Worm (Caenorhabditis elegans): Measurements from ENCODE around the gene F44E2.7.

Gene F44E2.7

ce11 chrIII:8885150-8885549, 36.9 kb upstream of the F44E2.7 start, which contains the start of gene svop-1:
Gene svop-1, minus strand, starts transcription at chrIII:8885488.
- TF ChIP-seq lin-39 (tag; optimal IDR thresholded peaks at IDR 0.05) (no peak), ceh-82 (tag; optimal IDR thresholded peaks at IDR 0.05) (no peak), lin-15B (tag; optimal IDR thresholded peaks at IDR 0.05) (no peak), mdl-1 (tag; optimal IDR thresholded peaks at IDR 0.05) (no peak), ceh-20 (GFP tag; IDR thresholded peaks at IDR 0.05) (no peak), unc-62 (GFP tag; optimal IDR thresholded peaks at IDR 0.05 in 1 of 2) (peak in 1 of 2 experiments; percentile 7), unc-62 (tag; optimal IDR thresholded peaks at IDR 0.05) (no peak)

ce11 chrIII:8882333-8882732, 34.1 kb upstream of the F44E2.7 start:
- TF ChIP-seq aha-1 (tag) (peak; percentile 55), arid-1 (GFP tag; conservative IDR thresholded peaks at IDR 0.05) (no peak), unc-62 (GFP tag; optimal IDR thresholded peaks at IDR 0.05 in 1 of 2) (peak in 1 of 2 experiments; percentile 74), unc-62 (tag; optimal IDR thresholded peaks at IDR 0.05) (no peak), jun-1 (tag; optimal IDR thresholded peaks at IDR 0.05) (no peak), zip-11 (GFP tag; IDR thresholded peaks at IDR 0.05) (no peak)

- TF ChIP-seq T20F7.1 (GFP tag; optimal IDR thresholded peaks at IDR 0.05) (peak; percentile 7), mxl-3 (GFP tag; optimal IDR thresholded peaks at IDR 0.05) (no peak), dve-1 (tag; optimal IDR thresholded peaks at IDR 0.05; ENCODE audit: insufficient read depth) (peak; percentile 73), dmd-6 (GFP tag; IDR thresholded peaks at IDR 0.05) (peak; percentile 87), hif-1 (tag; optimal IDR thresholded peaks at IDR 0.05) (peak in 1 of 2 experiments; percentile 47), lin-15B (tag; optimal IDR thresholded peaks at IDR 0.05) (no peak), php-3 (GFP tag; IDR thresholded peaks at IDR 0.05) (peak; percentile 35; the same call in 1 of the 2 replicates), hlh-30 (tag; optimal IDR thresholded peaks at IDR 0.05; ENCODE audit: insufficient read depth) (peak; percentile 29), pqm-1 (tag; optimal IDR thresholded peaks at IDR 0.05) (peak; percentile 78), fos-1 (tag; optimal IDR thresholded peaks at IDR 0.05) (no peak), aha-1 (tag) (peak; percentile 26), ces-1 (GFP tag; optimal IDR thresholded peaks at IDR 0.05) (no peak), mep-1 (tag; optimal IDR thresholded peaks at IDR 0.05) (peak; percentile 43), egl-27 (tag; optimal IDR thresholded peaks at IDR 0.05) (no peak), nhr-77 (tag; optimal IDR thresholded peaks at IDR 0.05) (peak; percentile 83), arid-1 (GFP tag; conservative IDR thresholded peaks at IDR 0.05) (no peak), pha-4 (GFP tag; IDR thresholded peaks at IDR 0.05) (0 out of 2 replicates have a peak, but pooled peaks have one; percentile 29), pha-4 (tag; optimal IDR thresholded peaks at IDR 0.05) (no peak), zip-2 (tag; optimal IDR thresholded peaks at IDR 0.05) (no peak), F49E8.2 (tag; optimal IDR thresholded peaks at IDR 0.05; ENCODE audit: borderline replicate concordance) (no peak), egl-43 (GFP tag; IDR thresholded peaks at IDR 0.05) (no peak), Y48G9A.11 (GFP tag; IDR thresholded peaks at IDR 0.05) (no peak), hlh-11 (tag; optimal IDR thresholded peaks at IDR 0.05) (peak; percentile 74), hmg-1.1 (GFP tag; IDR thresholded peaks at IDR 0.05) (no peak), spr-1 (tag; optimal IDR thresholded peaks at IDR 0.05) (no peak), F37D6.2 (tag; optimal IDR thresholded peaks at IDR 0.05) (no peak), dmd-9 (GFP tag; IDR thresholded peaks at IDR 0.05) (no peak), mes-2 (tag; optimal IDR thresholded peaks at IDR 0.05; ENCODE audit: poor library complexity, severe bottlenecking) (no peak), lin-13 (GFP tag; optimal IDR thresholded peaks at IDR 0.05) (no peak), nhr-11 (tag; optimal IDR thresholded peaks at IDR 0.05) (no peak), ztf-7 (tag; optimal IDR thresholded peaks at IDR 0.05) (no peak), R02D3.7 (tag; optimal IDR thresholded peaks at IDR 0.05) (no peak), Y75B8A.6 (GFP tag; IDR thresholded peaks at IDR 0.05) (no peak), snpc-1.2 (GFP tag; IDR thresholded peaks at IDR 0.05) (no peak), nhr-48 (tag; optimal IDR thresholded peaks at IDR 0.05) (peak; percentile 39), T26A8.4 (GFP tag; IDR thresholded peaks at IDR 0.05) (no peak), mxl-2 (GFP tag; conservative IDR thresholded peaks at IDR 0.05) (no peak), cey-2 (tag; optimal IDR thresholded peaks at IDR 0.05; ENCODE audit: borderline replicate concordance, insufficient read depth) (no peak), unc-62 (GFP tag; optimal IDR thresholded peaks at IDR 0.05 in 1 of 2) (no peak), unc-62 (tag; optimal IDR thresholded peaks at IDR 0.05) (no peak), duxl-1 (tag; optimal IDR thresholded peaks at IDR 0.05; ENCODE audit: poor library complexity) (no peak)
These were observed 30.7 kb upstream of the F44E2.7 start for ce11 chrIII:8878960-8879359.

Data from whole organism, L4 larva.